Worm (Caenorhabditis elegans) whole organism, dauer: ENCODE measurements around the gene F53F1.4.

ENCODE experiments used
- unc-62 ChIP-seq: sonication (generic microtip); optimal IDR thresholded peaks from 2 replicates; lab custom pipeline; 2017; ENCODE audit warnings: missing biosample characterization, missing genetic modification reagents, missing genetic modification characterization

F53F1.4 gene

ce11 chrV:13453334-13453733 is 42.5 kb downstream of the F53F1.4 start, which contains the start of gene lurp-2:
Gene lurp-2, plus strand, starts transcription at chrV:13453634.
- TF ChIP-seq unc-62 = no peak

- TF ChIP-seq unc-62 = no peak
Observed at ce11 chrV:13455448-13455847, 44.6 kb downstream of the F53F1.4 start, which contains the start of gene lurp-3. Gene lurp-3, plus strand, starts transcription at chrV:13455748.

- no peak for TF ChIP-seq unc-62
Observed at ce11 chrV:13457858-13458257, 47.0 kb downstream of the F53F1.4 start, which contains the start of gene F25H9.2. Gene F25H9.2, plus strand, starts transcription at chrV:13458083.

- no peak for TF ChIP-seq unc-62
Observed at ce11 chrV:13459323-13459722, 48.4 kb downstream of the F53F1.4 start, which contains the start of gene bath-39. Gene bath-39, plus strand, starts transcription at chrV:13459459.
